Worm (Caenorhabditis elegans) whole organism, L4/young adult: ENCODE measurements around the gene C18D11.1.
"Not testable (repeated sequence)": the region's sequence is repeated elsewhere in the genome, so short reads cannot be mapped to it uniquely, and the experiment has no call there.

Experiments used
- W03F9.2 ChIP-seq: fragments of 150-350 bp; optimal IDR thresholded peaks from 2 replicates; lab custom pipeline; 2014; ENCODE audit warnings: missing biosample characterization, missing genetic modification characterization
- dao-5 ChIP-seq: sonication (generic microtip); optimal IDR thresholded peaks from 2 replicates; lab custom pipeline; 2016; ENCODE audit warnings: missing genotype, missing genetic modification characterization, moderate library complexity, missing compliant biosample characterization
- him-1 ChIP-seq: sonication (generic microtip); optimal IDR thresholded peaks from 2 replicates; lab custom pipeline; 2016; ENCODE audit warnings: missing genotype, missing genetic modification reagents, missing genetic modification characterization, missing compliant biosample characterization

The C18D11.1 gene

ce11 chrIII:11816523-11817003 is at the start of gene C18D11.1:
TSS of gene C18D11.1 (plus strand) at chrIII:11816573.
- TF ChIP-seq W03F9.2 (tag; lab: Kevin White, UChicago) (no peak), dao-5 (tag; lab: Kevin White, UChicago) (no peak), him-1 (tag; lab: Kevin White, UChicago) (no peak)

- TF ChIP-seq dao-5, W03F9.2, him-1 (tag; lab: Kevin White, UChicago): not testable (repeated sequence)
Observed at ce11 chrIII:11773581-11773980, 42.8 kb upstream of the C18D11.1 start, which contains the start of gene gbf-1. TSS of gene gbf-1 (minus strand) at chrIII:11773681.

- no peak for TF ChIP-seq W03F9.2 (tag; lab: Kevin White, UChicago)
- TF ChIP-seq dao-5 (tag; lab: Kevin White, UChicago), result no peak
- no peak for TF ChIP-seq him-1 (tag; lab: Kevin White, UChicago)
Observed at ce11 chrIII:11774508-11775000, 41.8 kb upstream of the C18D11.1 start, which contains the start of gene immp-1. TSS of gene immp-1 (plus strand) at chrIII:11774950.

- no peak for TF ChIP-seq him-1 (tag; lab: Kevin White, UChicago)
- TF ChIP-seq W03F9.2 (tag; lab: Kevin White, UChicago), result no peak
- no peak for TF ChIP-seq dao-5 (tag; lab: Kevin White, UChicago)
Observed at ce11 chrIII:11777321-11777720, 39.1 kb upstream of the C18D11.1 start, which contains the start of gene mdt-21. TSS of gene mdt-21 (plus strand) at chrIII:11777621.

ce11 chrIII:11780183-11780664 is 36.1 kb upstream of the C18D11.1 start, which contains the start of gene C24H11.5:
TSS of gene C24H11.5 (plus strand) at chrIII:11780233.
- no peak for TF ChIP-seq W03F9.2 (tag; lab: Kevin White, UChicago)
- TF ChIP-seq dao-5 (tag; lab: Kevin White, UChicago), result no peak
- no peak for TF ChIP-seq him-1 (tag; lab: Kevin White, UChicago)

- no peak for TF ChIP-seq him-1 (tag; lab: Kevin White, UChicago)
- no peak for TF ChIP-seq dao-5 (tag; lab: Kevin White, UChicago)
- no peak for TF ChIP-seq W03F9.2 (tag; lab: Kevin White, UChicago)
Observed at ce11 chrIII:11781800-11782199, 34.6 kb upstream of the C18D11.1 start, which contains the start of gene srd-74. TSS of gene srd-74 (plus strand) at chrIII:11782100.

- TF ChIP-seq dao-5 (tag; lab: Kevin White, UChicago) (no peak), W03F9.2 (tag; lab: Kevin White, UChicago) (no peak)
Observed at ce11 chrIII:11785961-11786360, 30.4 kb upstream of the C18D11.1 start, which contains the start of gene tbx-38. TSS of gene tbx-38 (minus strand) at chrIII:11786061.

- TF ChIP-seq W03F9.2, him-1, dao-5 (tag; lab: Kevin White, UChicago): not testable (repeated sequence)
Observed at ce11 chrIII:11787376-11787775, 29.0 kb upstream of the C18D11.1 start, which contains the start of gene C24H11.1. TSS of gene C24H11.1 (plus strand) at chrIII:11787676.

ce11 chrIII:11789480-11789879 is 26.9 kb upstream of the C18D11.1 start:
- TF ChIP-seq W03F9.2 (tag; lab: Kevin White, UChicago) (no peak), dao-5 (tag; lab: Kevin White, UChicago) (no peak), him-1 (tag; lab: Kevin White, UChicago) (no peak)

- TF ChIP-seq him-1 (tag; lab: Kevin White, UChicago), result peak; percentile 63
Observed at ce11 chrIII:11792295-11793256, 23.8 kb upstream of the C18D11.1 start, which contains the start of gene C24H11.2. TSS of gene C24H11.2 (minus strand) at chrIII:11792345.

- TF ChIP-seq W03F9.2 (tag; lab: Kevin White, UChicago) (no peak), him-1 (tag; lab: Kevin White, UChicago) (no peak), dao-5 (tag; lab: Kevin White, UChicago) (no peak)
Observed at ce11 chrIII:11794389-11794788, 22.0 kb upstream of the C18D11.1 start.

- TF ChIP-seq him-1 (tag; lab: Kevin White, UChicago) (no peak), dao-5 (tag; lab: Kevin White, UChicago) (no peak), W03F9.2 (tag; lab: Kevin White, UChicago) (no peak)
Observed at ce11 chrIII:11795448-11795847, 20.9 kb upstream of the C18D11.1 start, which contains the start of gene twk-39. TSS of gene twk-39 (plus strand) at chrIII:11795748.

- TF ChIP-seq him-1 (tag; lab: Kevin White, UChicago) (no peak), dao-5 (tag; lab: Kevin White, UChicago) (no peak), W03F9.2 (tag; lab: Kevin White, UChicago) (no peak)
Observed at ce11 chrIII:11806695-11807094, 9.7 kb upstream of the C18D11.1 start, which contains the start of gene C18D11.7. TSS of gene C18D11.7 (minus strand) at chrIII:11806795.
